Fruit fly (Drosophila melanogaster) whole organism, adult: Measurements from ENCODE around the gene CG17816.

Experiments used
- CG11617 ChIP-seq: fragments of 200-800 bp; sonication (Bioruptor generic); optimal IDR thresholded peaks from 2 replicates; lab custom pipeline; 2017; ENCODE audit warnings: mild to moderate bottlenecking, missing biosample characterization, missing genetic modification reagents, missing genetic modification characterization
- CG14711 ChIP-seq: fragments of 200-800 bp; sonication (Bioruptor generic); optimal IDR thresholded peaks from 2 replicates; lab custom pipeline; 2018; ENCODE audit warnings: missing biosample characterization, mild to moderate bottlenecking, missing genetic modification characterization, moderate library complexity
- CG1620 ChIP-seq: fragments of 200-800 bp; sonication (Bioruptor generic); optimal IDR thresholded peaks from 2 replicates; lab custom pipeline; 2016; ENCODE audit warnings: missing biosample characterization, missing genetic modification characterization
- CG33017 ChIP-seq: fragments of 200-800 bp; sonication (Bioruptor generic); optimal IDR thresholded peaks from 2 replicates; lab custom pipeline; 2018; ENCODE audit warnings: missing biosample characterization, mild to moderate bottlenecking, missing genetic modification characterization, moderate library complexity
- CG5204 ChIP-seq: fragments of 200-800 bp; sonication (Bioruptor generic); optimal IDR thresholded peaks from 2 replicates; lab custom pipeline; 2016; ENCODE audit warnings: missing biosample characterization, missing genetic modification characterization
- CG7045 ChIP-seq: fragments of 200-800 bp; sonication (Bioruptor generic); optimal IDR thresholded peaks from 2 replicates; lab custom pipeline; 2017; ENCODE audit warnings: missing biosample characterization, mild to moderate bottlenecking, missing genetic modification characterization
- Hr96 ChIP-seq: fragments of 200-800 bp; sonication (Bioruptor generic); optimal IDR thresholded peaks from 2 replicates; lab custom pipeline; 2016; ENCODE audit warnings: missing biosample characterization, missing genetic modification characterization
- Mnt ChIP-seq: fragments of 200-800 bp; sonication (Bioruptor generic); optimal IDR thresholded peaks from 2 replicates; lab custom pipeline; 2016; ENCODE audit warnings: missing biosample characterization, mild to moderate bottlenecking, missing genetic modification characterization
- bab1 ChIP-seq: fragments of 200-800 bp; sonication (Bioruptor generic); optimal IDR thresholded peaks from 3 replicates; lab custom pipeline; 2019; ENCODE audit warnings: missing biosample characterization, mild to moderate bottlenecking, missing genetic modification characterization, moderate library complexity
- cic ChIP-seq: fragments of 200-800 bp; sonication (Bioruptor generic); optimal IDR thresholded peaks from 2 replicates; lab custom pipeline; 2017; ENCODE audit warnings: missing biosample characterization, mild to moderate bottlenecking, missing genetic modification characterization, moderate library complexity
- cnc ChIP-seq, 2 experiments: fragments of >200 bp; optimal IDR thresholded peaks; 2 replicates each; lab custom pipeline; 2017
- kay ChIP-seq: fragments of 200-800 bp; sonication (Bioruptor generic); peaks from one replicate; lab custom pipeline; 2016; ENCODE audit warnings: missing biosample characterization, missing genetic modification characterization, borderline replicate concordance
- ovo ChIP-seq: fragments of 200-800 bp; sonication (Bioruptor generic); optimal IDR thresholded peaks from 2 replicates; lab custom pipeline; 2016; ENCODE audit warnings: missing biosample characterization, missing genetic modification characterization
- toe ChIP-seq: fragments of 200-800 bp; sonication (Bioruptor generic); optimal IDR thresholded peaks from 2 replicates; lab custom pipeline; 2016; ENCODE audit warnings: missing biosample characterization, missing genetic modification characterization

- TF ChIP-seq kay (no peak), cic (GFP tag; lab: Kevin White, UChicago) (no peak), CG33017 (tag; lab: Kevin White, UChicago) (no peak), ovo (GFP tag; lab: Kevin White, UChicago) (no peak), bab1 (GFP tag; lab: Kevin White, UChicago) (no peak), CG14711 (tag; lab: Kevin White, UChicago) (no peak), CG1620 (GFP tag; lab: Kevin White, UChicago) (no peak), toe (GFP tag; lab: Kevin White, UChicago) (no peak), Mnt (GFP tag; lab: Kevin White, UChicago) (no peak), CG5204 (GFP tag; lab: Kevin White, UChicago) (no peak), CG11617 (GFP tag; lab: Kevin White, UChicago) (no peak), cnc (optimal IDR thresholded peaks at IDR 0.05; lab: Kevin White, UChicago) (no peak), Hr96 (no peak), CG7045 (no peak)
Measured at dm6 chr3R:7899277-7899676, 12.7 kb upstream of the CG17816 start.
